Worm (Caenorhabditis elegans) whole organism, L3 larva: Measurements from ENCODE around the gene T15B7.15.

Experiments
- ama-1 ChIP-seq: fragments of 150-350 bp; optimal IDR thresholded peaks from 2 replicates; lab custom pipeline; 2018
- fkh-10 ChIP-seq: sonication (generic microtip); optimal IDR thresholded peaks from 2 replicates; lab custom pipeline; 2017; ENCODE audit warnings: missing biosample characterization, missing genetic modification reagents, missing genetic modification characterization
- nhr-23 ChIP-seq: fragments of 150-350 bp; optimal IDR thresholded peaks from 2 replicates; lab custom pipeline; 2014; ENCODE audit warnings: missing biosample characterization, missing genetic modification reagents, missing genetic modification characterization
- nhr-237 ChIP-seq: fragments of 150-350 bp; optimal IDR thresholded peaks from 2 replicates; lab custom pipeline; 2014; ENCODE audit warnings: missing biosample characterization, missing genetic modification characterization
- nhr-25 ChIP-seq: sonication (generic microtip); optimal IDR thresholded peaks from 2 replicates; lab custom pipeline; 2017; ENCODE audit warnings: missing biosample characterization, missing genetic modification characterization
- nhr-28 ChIP-seq: fragments of 150-350 bp; optimal IDR thresholded peaks from 2 replicates; lab custom pipeline; 2014; ENCODE audit warnings: missing biosample characterization, missing genetic modification characterization
- nhr-77 ChIP-seq: fragments of 150-350 bp; optimal IDR thresholded peaks from 2 replicates; lab custom pipeline; 2014; ENCODE audit warnings: missing biosample characterization, missing genetic modification characterization
- pqm-1 ChIP-seq: fragments of 150-350 bp; optimal IDR thresholded peaks from 2 replicates; lab custom pipeline; 2017; ENCODE audit warnings: missing biosample characterization, missing genetic modification characterization, inconsistent platforms
- snpc-4 ChIP-seq: fragments of 150-350 bp; optimal IDR thresholded peaks from 2 replicates; lab custom pipeline; 2014; ENCODE audit warnings: missing biosample characterization, missing genetic modification characterization
- unc-39 ChIP-seq: sonication (generic microtip); optimal IDR thresholded peaks from 4 replicates; lab custom pipeline; 2017; ENCODE audit warnings: missing biosample characterization, missing genetic modification characterization

ce11 chrV:6796264-6796663 is 42.2 kb downstream of the T15B7.15 start:
- TF ChIP-seq ama-1 (lab: Kevin White, UChicago) = no peak
- TF ChIP-seq snpc-4 (tag; lab: Kevin White, UChicago) = no peak
- no peak for TF ChIP-seq fkh-10 (GFP tag; lab: Kevin White, UChicago)
- TF ChIP-seq nhr-77 (tag; lab: Kevin White, UChicago) = no peak
- no peak for TF ChIP-seq nhr-23 (tag; lab: Kevin White, UChicago)
- no peak for TF ChIP-seq nhr-28 (tag; lab: Kevin White, UChicago)
- no peak for TF ChIP-seq unc-39
- TF ChIP-seq pqm-1 (tag; lab: Kevin White, UChicago) = no peak
- TF ChIP-seq nhr-237 (tag; lab: Kevin White, UChicago) = no peak
- no peak for TF ChIP-seq nhr-25
